Worm (Caenorhabditis elegans) whole organism, young adult: ENCODE data around the gene F56C3.10.
A peak's percentile ranks its signal among the peaks of the same experiment; 100 is the strongest.

Experiments used
- F10E7.11 ChIP-seq: sonication (generic microtip); optimal IDR thresholded peaks from 2 replicates; lab custom pipeline; 2017; ENCODE audit warnings: mild to moderate bottlenecking, missing genetic modification characterization, moderate library complexity, missing compliant biosample characterization
- F33H1.4 ChIP-seq: fragments of 200-800 bp; sonication (Bioruptor generic); IDR thresholded peaks from 2 replicates; pipeline ENCODE4 v1.3.6; 2022; ENCODE audit warnings: missing genetic modification reagents, missing genetic modification characterization, missing compliant biosample characterization
- F37B4.10 ChIP-seq: fragments of 200-800 bp; sonication (Bioruptor generic); IDR thresholded peaks from 2 replicates; pipeline ENCODE4 v1.3.6; 2022; ENCODE audit warnings: missing genetic modification characterization, missing compliant biosample characterization
- F49E8.2 ChIP-seq: sonication (generic microtip); optimal IDR thresholded peaks from 3 replicates; lab custom pipeline; 2017; ENCODE audit warnings: missing genetic modification characterization, mild to moderate bottlenecking, missing compliant biosample characterization, antibody characterized with exemption, moderate library complexity; ENCODE audit not compliant: insufficient read depth
- F52B5.7 ChIP-seq: sonication (generic microtip); optimal IDR thresholded peaks from 2 replicates; lab custom pipeline; 2016; ENCODE audit warnings: mild to moderate bottlenecking, missing genetic modification characterization, missing compliant biosample characterization
- F55B11.4 ChIP-seq: sonication (generic microtip); optimal IDR thresholded peaks from 2 replicates; lab custom pipeline; 2016; ENCODE audit warnings: missing compliant biosample characterization, missing genetic modification characterization, borderline replicate concordance; ENCODE audit not compliant: insufficient read depth
- K11D2.4 ChIP-seq: fragments of 200-800 bp; sonication (Bioruptor generic); IDR thresholded peaks from 2 replicates; pipeline ENCODE4 v1.3.6; 2022; ENCODE audit warnings: missing genetic modification reagents, missing genetic modification characterization, missing compliant biosample characterization
- Y53F4B.3 ChIP-seq: fragments of 200-800 bp; sonication (Bioruptor generic); IDR thresholded peaks from 2 replicates; pipeline ENCODE4 v1.3.6; 2022; ENCODE audit warnings: missing genetic modification reagents, missing genetic modification characterization, missing compliant biosample characterization
- Y79H2A.3 ChIP-seq: fragments of 200-800 bp; sonication (Bioruptor generic); conservative IDR thresholded peaks from 2 replicates; pipeline ENCODE4 v1.3.6; 2022; ENCODE audit warnings: missing genetic modification reagents, missing genetic modification characterization, missing compliant biosample characterization
- Y95B8A.8 ChIP-seq: fragments of 200-800 bp; sonication (Bioruptor generic); IDR thresholded peaks from 2 replicates; pipeline ENCODE4 v1.3.6; 2022; ENCODE audit warnings: missing genetic modification reagents, missing genetic modification characterization, missing compliant biosample characterization
- ama-1 ChIP-seq, 3 experiments: fragments of 150-350 bp in 1 of 3; sonication (generic microtip) in 2 of 3; optimal IDR thresholded peaks; 2 replicates each; lab custom pipeline; 2014 to 2018; ENCODE audit warnings: missing biosample characterization in 2 of 3, missing genetic modification characterization in 2 of 3, missing genetic modification reagents in 2 of 3
- aptf-2 ChIP-seq: fragments of 200-800 bp; sonication (Bioruptor generic); conservative IDR thresholded peaks from 2 replicates; pipeline ENCODE4 v1.3.6; 2022; ENCODE audit warnings: missing genetic modification reagents, missing genetic modification characterization, missing compliant biosample characterization
- atf-7 ChIP-seq: sonication (generic microtip); optimal IDR thresholded peaks from 2 replicates; lab custom pipeline; 2017; ENCODE audit warnings: mild to moderate bottlenecking, missing genetic modification characterization, missing compliant biosample characterization
- bed-1 ChIP-seq: fragments of 200-800 bp; sonication (Bioruptor generic); IDR thresholded peaks from 2 replicates; pipeline ENCODE4 v1.3.6; 2022; ENCODE audit warnings: missing genetic modification reagents, missing genetic modification characterization, missing compliant biosample characterization
- bed-2 ChIP-seq: fragments of 200-800 bp; sonication (Bioruptor generic); IDR thresholded peaks from 2 replicates; pipeline ENCODE4 v1.3.6; 2022; ENCODE audit warnings: missing genetic modification reagents, missing genetic modification characterization, missing compliant biosample characterization
- cebp-1 ChIP-seq, 2 experiments: fragments of 200-800 bp in 1 of 2; sonication (Bioruptor generic) in 1 of 2; sonication (generic microtip) in 1 of 2; IDR thresholded peaks in 1 of 2; optimal IDR thresholded peaks in 1 of 2; 2 replicates each; pipeline versions ENCODE4 v1.3.6 to Lab custom; 2017 to 2022; ENCODE audit warnings: missing compliant biosample characterization in 2 of 2, missing genetic modification characterization in 2 of 2, mild to moderate bottlenecking in 1 of 2, missing genetic modification reagents in 1 of 2, moderate library complexity in 1 of 2
- cebp-2 ChIP-seq: fragments of 200-800 bp; sonication (Bioruptor generic); IDR thresholded peaks from 2 replicates; pipeline ENCODE4 v1.3.6; 2022; ENCODE audit warnings: missing genetic modification characterization, missing compliant biosample characterization
- ceh-27 ChIP-seq: fragments of 200-800 bp; sonication (Bioruptor generic); optimal IDR thresholded peaks from 2 replicates; lab custom pipeline; 2018; ENCODE audit warnings: mild to moderate bottlenecking, missing genetic modification characterization, moderate library complexity, missing compliant biosample characterization
- ceh-40 ChIP-seq: fragments of 200-800 bp; sonication (Bioruptor generic); IDR thresholded peaks from 2 replicates; pipeline ENCODE4 v1.3.6; 2022; ENCODE audit warnings: missing genetic modification characterization, missing compliant biosample characterization
- ceh-79 ChIP-seq: sonication (generic microtip); optimal IDR thresholded peaks from 2 replicates; lab custom pipeline; 2017; ENCODE audit warnings: mild to moderate bottlenecking, missing genetic modification characterization, missing compliant biosample characterization
- ceh-91 ChIP-seq: fragments of 200-800 bp; sonication (Bioruptor generic); IDR thresholded peaks from 2 replicates; pipeline ENCODE4 v1.3.6; 2022; ENCODE audit warnings: missing genetic modification reagents, missing genetic modification characterization, missing compliant biosample characterization
- egl-44 ChIP-seq: fragments of 200-800 bp; sonication (Bioruptor generic); IDR thresholded peaks from 2 replicates; pipeline ENCODE4 v1.3.6; 2022; ENCODE audit warnings: missing genetic modification reagents, missing genetic modification characterization, missing compliant biosample characterization
- egrh-3 ChIP-seq: fragments of 200-800 bp; sonication (Bioruptor generic); IDR thresholded peaks from 2 replicates; pipeline ENCODE4 v1.3.6; 2022; ENCODE audit warnings: missing genetic modification reagents, missing genetic modification characterization, missing compliant biosample characterization
- him-1 ChIP-seq: sonication (generic microtip); optimal IDR thresholded peaks from 2 replicates; lab custom pipeline; 2016; ENCODE audit warnings: missing genotype, missing genetic modification reagents, missing genetic modification characterization, missing compliant biosample characterization
- hmg-1.2 ChIP-seq: fragments of 200-800 bp; sonication (Bioruptor generic); IDR thresholded peaks from 2 replicates; pipeline ENCODE4 v1.3.6; 2022; ENCODE audit warnings: missing genetic modification reagents, missing genetic modification characterization, missing compliant biosample characterization
- hrde-1 ChIP-seq: sonication (generic microtip); optimal IDR thresholded peaks from 2 replicates; lab custom pipeline; 2016; ENCODE audit warnings: missing genetic modification characterization, mild to moderate bottlenecking, missing compliant biosample characterization, moderate library complexity, missing genotype, missing genetic modification reagents, borderline replicate concordance
- hsf-1 ChIP-seq: fragments of 200-800 bp; sonication (Bioruptor generic); IDR thresholded peaks from 2 replicates; pipeline ENCODE4 v1.3.6; 2022; ENCODE audit warnings: missing genetic modification reagents, missing genetic modification characterization, missing compliant biosample characterization
- lin-26 ChIP-seq: fragments of 200-800 bp; sonication (Bioruptor generic); IDR thresholded peaks from 2 replicates; pipeline ENCODE4 v1.3.6; 2022; ENCODE audit warnings: missing genetic modification reagents, missing genetic modification characterization, missing compliant biosample characterization
- lin-35 ChIP-seq, 3 experiments: fragments of 150-350 bp in 2 of 3; sonication (generic microtip) in 1 of 3; optimal IDR thresholded peaks; 2 replicates each; lab custom pipeline; 2014 to 2018; ENCODE audit warnings: missing biosample characterization in 3 of 3, missing genetic modification characterization in 3 of 3, missing genetic modification reagents in 3 of 3
- lir-1 ChIP-seq: fragments of 200-800 bp; sonication (Bioruptor generic); conservative IDR thresholded peaks from 2 replicates; pipeline ENCODE4 v1.3.6; 2022; ENCODE audit warnings: missing genetic modification reagents, missing genetic modification characterization, missing compliant biosample characterization
- madf-6 ChIP-seq: fragments of 200-800 bp; sonication (Bioruptor generic); IDR thresholded peaks from 2 replicates; pipeline ENCODE4 v1.3.6; 2022; ENCODE audit warnings: missing genetic modification reagents, missing genetic modification characterization, missing compliant biosample characterization
- madf-8 ChIP-seq: fragments of 200-800 bp; sonication (Bioruptor generic); conservative IDR thresholded peaks from 2 replicates; pipeline ENCODE4 v1.3.6; 2022; ENCODE audit warnings: missing genetic modification reagents, missing genetic modification characterization, missing compliant biosample characterization
- mxl-1 ChIP-seq: sonication (generic microtip); optimal IDR thresholded peaks from 2 replicates; lab custom pipeline; 2016; ENCODE audit warnings: missing genetic modification characterization, missing compliant biosample characterization
- nhr-90 ChIP-seq: sonication (generic microtip); optimal IDR thresholded peaks from 2 replicates; lab custom pipeline; 2016; ENCODE audit warnings: missing genotype, mild to moderate bottlenecking, missing genetic modification characterization, missing compliant biosample characterization
- rcor-1 ChIP-seq: fragments of 200-800 bp; sonication (Bioruptor generic); IDR thresholded peaks from 2 replicates; pipeline ENCODE4 v1.3.6; 2022; ENCODE audit warnings: missing genetic modification reagents, missing genetic modification characterization, missing compliant biosample characterization
- rpc-1 ChIP-seq, 2 experiments: fragments of 150-350 bp in 1 of 2; sonication (generic microtip) in 1 of 2; optimal IDR thresholded peaks; 2 replicates each; lab custom pipeline; 2014 to 2018; ENCODE audit warnings: missing biosample characterization in 1 of 2, missing genetic modification characterization in 1 of 2, missing genetic modification reagents in 1 of 2, missing genotype in 1 of 2
- sdz-38 ChIP-seq: sonication (generic microtip); optimal IDR thresholded peaks from 2 replicates; lab custom pipeline; 2016; ENCODE audit warnings: missing genotype, missing genetic modification characterization, missing compliant biosample characterization
- snpc-1.3 ChIP-seq: sonication (generic microtip); optimal IDR thresholded peaks from 2 replicates; lab custom pipeline; 2017; ENCODE audit warnings: missing genetic modification characterization, mild to moderate bottlenecking, missing compliant biosample characterization, antibody characterized with exemption, moderate library complexity, missing genotype, missing genetic modification reagents; ENCODE audit not compliant: insufficient read depth
- tbp1 ChIP-seq: fragments of 200-800 bp; sonication (Bioruptor generic); optimal IDR thresholded peaks from 2 replicates; lab custom pipeline; 2018; ENCODE audit warnings: mild to moderate bottlenecking, missing genetic modification characterization, missing compliant biosample characterization
- tlf-1 ChIP-seq: fragments of 200-800 bp; sonication (Bioruptor generic); optimal IDR thresholded peaks from 2 replicates; lab custom pipeline; 2018; ENCODE audit warnings: mild to moderate bottlenecking, missing genetic modification characterization, missing compliant biosample characterization
- unc-130 ChIP-seq: sonication (generic microtip); optimal IDR thresholded peaks from 2 replicates; lab custom pipeline; 2016; ENCODE audit warnings: missing genetic modification reagents, missing genetic modification characterization, missing compliant biosample characterization
- zfh-2 ChIP-seq: fragments of 200-800 bp; sonication (Bioruptor generic); conservative IDR thresholded peaks from 2 replicates; pipeline ENCODE4 v1.3.6; 2022; ENCODE audit warnings: missing genetic modification reagents, missing genetic modification characterization, missing compliant biosample characterization
- ztf-22 ChIP-seq: fragments of 200-800 bp; sonication (Bioruptor generic); optimal IDR thresholded peaks from 2 replicates; lab custom pipeline; 2018; ENCODE audit warnings: mild to moderate bottlenecking, missing genetic modification characterization, moderate library complexity, missing compliant biosample characterization
- ztf-28 ChIP-seq: fragments of 200-800 bp; sonication (Bioruptor generic); IDR thresholded peaks from 2 replicates; pipeline ENCODE4 v1.3.6; 2022; ENCODE audit warnings: missing genetic modification reagents, missing genetic modification characterization, missing compliant biosample characterization

F56C3.10 gene

ce11 chrX:1344818-1345217 is 36.6 kb downstream of the F56C3.10 start (continued):
- TF ChIP-seq ceh-40 (GFP tag; lab: Robert Waterston, UW) (no peak), sdz-38 (tag; lab: Kevin White, UChicago) (peak; percentile 36), unc-130 (GFP tag; lab: Kevin White, UChicago) (no peak), nhr-90 (peak; percentile 74), cebp-2 (GFP tag; lab: Robert Waterston, UW) (peak; percentile 98), egl-44 (peak; percentile 84), egrh-3 (GFP tag; lab: Robert Waterston, UW) (no peak), Y53F4B.3 (GFP tag; lab: Robert Waterston, UW) (no peak), ztf-22 (GFP tag; lab: Kevin White, UChicago) (peak; percentile 77), ceh-91 (no peak), lin-26 (GFP tag; lab: Robert Waterston, UW) (no peak; the same call in 1 of the 2 replicates), mxl-1 (tag; lab: Kevin White, UChicago) (no peak), bed-2 (GFP tag; lab: Robert Waterston, UW) (peak; percentile 32; the same call in 1 of the 2 replicates), rpc-1 (optimal IDR thresholded peaks at IDR 0.05; lab: Kevin White, UChicago) (no peak), rpc-1 (tag; optimal IDR thresholded peaks at IDR 0.05; lab: Kevin White, UChicago) (no peak), tlf-1 (peak; percentile 97), snpc-1.3 (tag; lab: Kevin White, UChicago) (peak; percentile 14), F52B5.7 (no peak), him-1 (no peak), ceh-79 (tag; lab: Kevin White, UChicago) (peak; percentile 71), hmg-1.2 (GFP tag; lab: Robert Waterston, UW) (peak; percentile 81), hsf-1 (GFP tag; lab: Robert Waterston, UW) (no peak), madf-6 (GFP tag; lab: Robert Waterston, UW) (no peak; the same call in 1 of the 2 replicates), K11D2.4 (GFP tag; lab: Robert Waterston, UW) (peak; percentile 98), ztf-28 (GFP tag; lab: Robert Waterston, UW) (no peak), tbp1 (GFP tag; lab: Kevin White, UChicago) (peak; percentile 77), rcor-1 (peak; percentile 94), F10E7.11 (peak; percentile 87), zfh-2 (GFP tag; lab: Robert Waterston, UW) (no peak), lin-35 (GFP tag; optimal IDR thresholded peaks at IDR 0.05; lab: Kevin White, UChicago) (peak in 2 of 3 experiments; percentile 74 to 97), Y95B8A.8 (GFP tag; lab: Robert Waterston, UW) (no peak), ama-1 (optimal IDR thresholded peaks at IDR 0.05; lab: Kevin White, UChicago) (no peak), ama-1 (GFP tag; optimal IDR thresholded peaks at IDR 0.05; lab: Kevin White, UChicago) (no peak), bed-1 (0 out of 2 replicates have a peak, but pooled peaks have one; percentile 81), F33H1.4 (GFP tag; lab: Robert Waterston, UW) (no peak), atf-7 (tag; lab: Kevin White, UChicago) (peak; percentile 94), hrde-1 (peak; percentile 53), ceh-27 (GFP tag; lab: Kevin White, UChicago) (peak; percentile 98), lir-1 (GFP tag; lab: Robert Waterston, UW) (peak; percentile 87), F49E8.2 (no peak), F55B11.4 (no peak), cebp-1 (GFP tag; IDR thresholded peaks at IDR 0.05; lab: Robert Waterston, UW) (peak; percentile 64), cebp-1 (tag; optimal IDR thresholded peaks at IDR 0.05; lab: Kevin White, UChicago) (peak; percentile 95), F37B4.10 (GFP tag; lab: Robert Waterston, UW) (0 out of 2 replicates have a peak, but pooled peaks have one; percentile 8), Y79H2A.3 (GFP tag; lab: Robert Waterston, UW) (no peak), aptf-2 (GFP tag; lab: Robert Waterston, UW) (no peak), madf-8 (GFP tag; lab: Robert Waterston, UW) (no peak)
- TF ChIP-seq, all 124 proteins: peak for 71
